Fruit fly (Drosophila melanogaster): Measurements from ENCODE around the gene CG4558.

- TF ChIP-seq psq (optimal IDR thresholded peaks at IDR 0.05) (no peak), Dll (optimal IDR thresholded peaks at IDR 0.05) (no peak)
Measured at dm6 chrX:6857693-6858092, 8.1 kb downstream of the CG4558 start.
